Worm (Caenorhabditis elegans) whole organism, late embryonic: ENCODE measurements around the gene ser-4.

Experiments used
- F13H6.1 ChIP-seq: sonication (generic microtip); optimal IDR thresholded peaks from 2 replicates; lab custom pipeline; 2016; ENCODE audit warnings: missing genetic modification characterization, missing compliant biosample characterization
- ahr-1 ChIP-seq: sonication (generic microtip); optimal IDR thresholded peaks from 2 replicates; lab custom pipeline; 2016; ENCODE audit warnings: missing genetic modification characterization, missing compliant biosample characterization
- ama-1 ChIP-seq: fragments of 150-350 bp; optimal IDR thresholded peaks from 2 replicates; lab custom pipeline; 2014
- ceh-24 ChIP-seq: sonication (generic microtip); optimal IDR thresholded peaks from 2 replicates; lab custom pipeline; 2016; ENCODE audit warnings: mild to moderate bottlenecking, missing genetic modification characterization, missing compliant biosample characterization
- ceh-9 ChIP-seq: sonication (generic microtip); optimal IDR thresholded peaks from 2 replicates; lab custom pipeline; 2016; ENCODE audit warnings: mild to moderate bottlenecking, missing genetic modification characterization, inconsistent platforms, missing compliant biosample characterization
- dmd-4 ChIP-seq: sonication (generic microtip); optimal IDR thresholded peaks from 2 replicates; lab custom pipeline; 2016; ENCODE audit warnings: borderline replicate concordance, missing genetic modification characterization, missing compliant biosample characterization
- elt-2 ChIP-seq: sonication (generic microtip); optimal IDR thresholded peaks from 2 replicates; lab custom pipeline; 2016; ENCODE audit warnings: missing genetic modification reagents, missing genetic modification characterization, missing compliant biosample characterization
- fkh-10 ChIP-seq: fragments of 150-350 bp; optimal IDR thresholded peaks from 2 replicates; lab custom pipeline; 2014; ENCODE audit warnings: missing biosample characterization, missing genetic modification reagents, missing genetic modification characterization
- nfya-1 ChIP-seq: sonication (generic microtip); optimal IDR thresholded peaks from 2 replicates; lab custom pipeline; 2017; ENCODE audit warnings: missing genetic modification characterization, mild to moderate bottlenecking, missing compliant biosample characterization, antibody characterized with exemption, moderate library complexity
- npax-4 ChIP-seq: sonication (generic microtip); optimal IDR thresholded peaks from 2 replicates; lab custom pipeline; 2016; ENCODE audit warnings: missing genetic modification characterization, missing compliant biosample characterization
- tbx-2 ChIP-seq: sonication (generic microtip); optimal IDR thresholded peaks from 2 replicates; lab custom pipeline; 2016; ENCODE audit warnings: missing genetic modification characterization, missing compliant biosample characterization
- ttx-3 ChIP-seq: sonication (generic microtip); optimal IDR thresholded peaks from 2 replicates; lab custom pipeline; 2016; ENCODE audit warnings: missing genetic modification reagents, missing genetic modification characterization, missing compliant biosample characterization
- unc-55 ChIP-seq: sonication (generic microtip); optimal IDR thresholded peaks from 2 replicates; lab custom pipeline; 2017; ENCODE audit warnings: missing biosample characterization, missing genetic modification reagents, missing genetic modification characterization
- ztf-16 ChIP-seq: sonication (generic microtip); optimal IDR thresholded peaks from 2 replicates; lab custom pipeline; 2017; ENCODE audit warnings: missing genetic modification characterization, missing compliant biosample characterization

ce11 chrIII:1704020-1704419 lies 28.9 kb downstream of the ser-4 start:
- TF ChIP-seq ama-1 (no peak), ztf-16 (tag; lab: Kevin White, UChicago) (no peak), elt-2 (tag; lab: Kevin White, UChicago) (no peak), fkh-10 (GFP tag; lab: Kevin White, UChicago) (no peak), dmd-4 (tag; lab: Kevin White, UChicago) (no peak), nfya-1 (tag; lab: Kevin White, UChicago) (no peak), ahr-1 (tag; lab: Kevin White, UChicago) (no peak), tbx-2 (no peak), ceh-24 (tag; lab: Kevin White, UChicago) (no peak), unc-55 (GFP tag; lab: Kevin White, UChicago) (no peak), F13H6.1 (tag; lab: Kevin White, UChicago) (no peak), npax-4 (tag; lab: Kevin White, UChicago) (no peak), ttx-3 (no peak), ceh-9 (no peak)
